Fruit fly (Drosophila melanogaster) whole organism, embryonic: ENCODE measurements around the gene Fnta.
A peak's percentile ranks its signal among the peaks of the same experiment; 100 is the strongest.

Source experiments
- Aef1 ChIP-seq: fragments of 200-800 bp; sonication (Bioruptor generic); IDR thresholded peaks from 3 replicates; pipeline ENCODE4 v1.3.6; 2022; ENCODE audit warnings: missing biosample characterization, missing genetic modification characterization
- CG11085 ChIP-seq: fragments of 200-800 bp; sonication (Bioruptor generic); IDR thresholded peaks from 2 replicates; pipeline ENCODE4 v1.3.6; 2022; ENCODE audit warnings: missing biosample characterization, missing genetic modification characterization
- CG11247 ChIP-seq: fragments of 200-800 bp; sonication (Bioruptor generic); IDR thresholded peaks from 2 replicates; pipeline ENCODE4 v1.3.6; 2022; ENCODE audit warnings: missing biosample characterization, missing genetic modification characterization
- CG12769 ChIP-seq: fragments of 200-800 bp; sonication (Bioruptor generic); optimal IDR thresholded peaks from 2 replicates; lab custom pipeline; 2019; ENCODE audit warnings: missing biosample characterization, mild to moderate bottlenecking, missing genetic modification characterization, moderate library complexity
- CG14710 ChIP-seq: fragments of 200-800 bp; sonication (Bioruptor generic); optimal IDR thresholded peaks from 3 replicates; lab custom pipeline; 2019; ENCODE audit warnings: missing biosample characterization, mild to moderate bottlenecking, missing genetic modification characterization, moderate library complexity
- CG14860 ChIP-seq: fragments of 200-800 bp; sonication (Bioruptor generic); IDR thresholded peaks from 3 replicates; pipeline ENCODE4 v1.3.6; 2022; ENCODE audit warnings: missing biosample characterization, missing genetic modification characterization; ENCODE audit not compliant: partially characterized antibody
- CG1529 ChIP-seq: fragments of 200-800 bp; sonication (Bioruptor generic); optimal IDR thresholded peaks from 3 replicates; lab custom pipeline; 2018; ENCODE audit warnings: missing biosample characterization, missing genetic modification characterization
- CG1603 ChIP-seq: fragments of 200-800 bp; sonication (Bioruptor generic); optimal IDR thresholded peaks from 2 replicates; lab custom pipeline; 2019; ENCODE audit warnings: missing biosample characterization, mild to moderate bottlenecking, missing genetic modification characterization, moderate library complexity
- CG2116 ChIP-seq: fragments of 200-800 bp; sonication (Bioruptor generic); optimal IDR thresholded peaks from 3 replicates; lab custom pipeline; 2018; ENCODE audit warnings: missing biosample characterization, mild to moderate bottlenecking, missing genetic modification characterization
- CG2678 ChIP-seq: fragments of 200-800 bp; sonication (Bioruptor generic); optimal IDR thresholded peaks from 3 replicates; lab custom pipeline; 2019; ENCODE audit warnings: missing biosample characterization, mild to moderate bottlenecking, missing genetic modification characterization, moderate library complexity
- CG31441 ChIP-seq: fragments of 200-800 bp; sonication (Bioruptor generic); IDR thresholded peaks from 2 replicates; pipeline ENCODE4 v1.3.6; 2022; ENCODE audit warnings: missing biosample characterization, missing genetic modification characterization
- CG32532 ChIP-seq: fragments of 200-800 bp; sonication (Bioruptor generic); IDR thresholded peaks from 2 replicates; pipeline ENCODE4 v1.3.6; 2022; ENCODE audit warnings: missing biosample characterization, missing genetic modification characterization
- CG3995 ChIP-seq: fragments of 200-800 bp; sonication (Bioruptor generic); optimal IDR thresholded peaks from 3 replicates; lab custom pipeline; 2016; ENCODE audit warnings: missing biosample characterization, missing genetic modification characterization
- CG7357 ChIP-seq: fragments of 200-800 bp; sonication (Bioruptor generic); IDR thresholded peaks from 3 replicates; pipeline ENCODE4 v1.3.6; 2022; ENCODE audit warnings: missing biosample characterization, missing genetic modification characterization
- CG7786 ChIP-seq: fragments of 200-800 bp; sonication (Bioruptor generic); optimal IDR thresholded peaks from 2 replicates; lab custom pipeline; 2016; ENCODE audit warnings: missing biosample characterization, missing genetic modification characterization
- CG7928 ChIP-seq: fragments of 200-800 bp; sonication (Bioruptor generic); optimal IDR thresholded peaks from 2 replicates; lab custom pipeline; 2017; ENCODE audit warnings: missing biosample characterization, mild to moderate bottlenecking, missing genetic modification characterization
- CG8478 ChIP-seq: fragments of >200 bp; optimal IDR thresholded peaks from 2 replicates; lab custom pipeline; 2018
- CG9437 ChIP-seq: fragments of 200-800 bp; sonication (Bioruptor generic); optimal IDR thresholded peaks from 2 replicates; lab custom pipeline; 2018; ENCODE audit warnings: missing biosample characterization, mild to moderate bottlenecking, missing genetic modification characterization
- CG9727 ChIP-seq: fragments of 200-800 bp; sonication (Bioruptor generic); optimal IDR thresholded peaks from 3 replicates; lab custom pipeline; 2017; ENCODE audit warnings: missing biosample characterization, mild to moderate bottlenecking, missing genetic modification characterization
- Eip74EF ChIP-seq, 2 experiments: fragments of 200-800 bp in 1 of 2; fragments of >200 bp in 1 of 2; sonication (Bioruptor generic) in 1 of 2; optimal IDR thresholded peaks; 2 replicates each; lab custom pipeline; 2017 to 2019; ENCODE audit warnings: missing biosample characterization in 2 of 2, missing genetic modification characterization in 2 of 2, mild to moderate bottlenecking in 1 of 2, moderate library complexity in 1 of 2
- Fer1 ChIP-seq: fragments of 200-800 bp; sonication (Bioruptor generic); optimal IDR thresholded peaks from 2 replicates; lab custom pipeline; 2017; ENCODE audit warnings: missing biosample characterization, mild to moderate bottlenecking, missing genetic modification characterization
- H2.0 ChIP-seq: fragments of 200-800 bp; sonication (Bioruptor generic); IDR thresholded peaks from 2 replicates; pipeline ENCODE4 v1.3.6; 2022; ENCODE audit warnings: missing biosample characterization, missing genetic modification characterization
- Hmx ChIP-seq: fragments of 200-800 bp; sonication (Bioruptor generic); optimal IDR thresholded peaks from 2 replicates; lab custom pipeline; 2016; ENCODE audit warnings: missing biosample characterization, missing genetic modification characterization
- Lpt ChIP-seq: fragments of >200 bp; optimal IDR thresholded peaks from 2 replicates; lab custom pipeline; 2018; ENCODE audit warnings: missing biosample characterization, missing genetic modification characterization
- MTF-1 ChIP-seq: fragments of 200-800 bp; sonication (Bioruptor generic); optimal IDR thresholded peaks from 2 replicates; lab custom pipeline; 2018; ENCODE audit warnings: missing biosample characterization, mild to moderate bottlenecking, missing genetic modification characterization, borderline replicate concordance
- Nf-YC ChIP-seq: fragments of 200-800 bp; optimal IDR thresholded peaks from 3 replicates; lab custom pipeline; 2019; ENCODE audit warnings: missing biosample characterization, mild to moderate bottlenecking, missing genetic modification characterization, moderate library complexity
- Optix ChIP-seq: fragments of 200-800 bp; sonication (Bioruptor generic); IDR thresholded peaks from 3 replicates; pipeline ENCODE4 v1.3.6; 2022; ENCODE audit warnings: missing biosample characterization, missing genetic modification characterization
- Sry-β ChIP-seq: fragments of 200-800 bp; sonication (Bioruptor generic); optimal IDR thresholded peaks from 2 replicates; lab custom pipeline; 2018; ENCODE audit warnings: missing biosample characterization, mild to moderate bottlenecking, missing genetic modification characterization, moderate library complexity
- Sry-δ ChIP-seq: fragments of 200-800 bp; sonication (Bioruptor generic); optimal IDR thresholded peaks from 2 replicates; lab custom pipeline; 2016; ENCODE audit warnings: missing biosample characterization, missing genetic modification characterization
- Xbp1 ChIP-seq: fragments of 200-800 bp; sonication (Bioruptor generic); optimal IDR thresholded peaks from 3 replicates; lab custom pipeline; 2016; ENCODE audit warnings: missing biosample characterization, mild to moderate bottlenecking, missing genetic modification characterization
- caup ChIP-seq: fragments of 200-800 bp; sonication (Bioruptor generic); optimal IDR thresholded peaks from 3 replicates; lab custom pipeline; 2017; ENCODE audit warnings: missing biosample characterization, mild to moderate bottlenecking, missing genetic modification characterization, moderate library complexity; ENCODE audit not compliant: severe bottlenecking
- ci ChIP-seq: fragments of 200-800 bp; sonication (Bioruptor generic); IDR thresholded peaks from 3 replicates; pipeline ENCODE4 v1.3.6; 2022; ENCODE audit warnings: missing biosample characterization, missing genetic modification characterization
- crol ChIP-seq: fragments of 200-800 bp; sonication (Bioruptor generic); IDR thresholded peaks from 2 replicates; pipeline ENCODE4 v1.3.6; 2022; ENCODE audit warnings: missing biosample characterization, missing genetic modification characterization
- cwo ChIP-seq: fragments of 200-800 bp; sonication (Bioruptor generic); optimal IDR thresholded peaks from 3 replicates; lab custom pipeline; 2017; ENCODE audit warnings: missing biosample characterization, missing genetic modification characterization, mild to moderate bottlenecking, moderate library complexity, missing genetic modification reagents
- fd102C ChIP-seq: fragments of 200-800 bp; sonication (Bioruptor generic); optimal IDR thresholded peaks from 2 replicates; lab custom pipeline; 2018; ENCODE audit warnings: missing biosample characterization, mild to moderate bottlenecking, missing genetic modification characterization, moderate library complexity
- gcm ChIP-seq: fragments of 200-800 bp; sonication (Bioruptor generic); optimal IDR thresholded peaks from 2 replicates; lab custom pipeline; 2019; ENCODE audit warnings: missing biosample characterization, mild to moderate bottlenecking, missing genetic modification characterization, moderate library complexity
- nmo ChIP-seq: fragments of 200-800 bp; sonication (Bioruptor generic); optimal IDR thresholded peaks from 2 replicates; lab custom pipeline; 2018; ENCODE audit warnings: missing biosample characterization, mild to moderate bottlenecking, missing genetic modification characterization, moderate library complexity
- pita ChIP-seq: fragments of 200-800 bp; sonication (Bioruptor generic); optimal IDR thresholded peaks from 2 replicates; lab custom pipeline; 2017; ENCODE audit warnings: missing biosample characterization, mild to moderate bottlenecking, missing genetic modification characterization
- scrt ChIP-seq: fragments of 200-800 bp; sonication (Bioruptor generic); optimal IDR thresholded peaks from 2 replicates; lab custom pipeline; 2018; ENCODE audit warnings: missing biosample characterization, mild to moderate bottlenecking, missing genetic modification characterization, moderate library complexity
- stc ChIP-seq: fragments of 200-800 bp; sonication (Bioruptor generic); IDR thresholded peaks from 2 replicates; pipeline ENCODE4 v1.3.6; 2022; ENCODE audit warnings: missing biosample characterization, missing genetic modification characterization
- stwl ChIP-seq: fragments of 200-800 bp; sonication (Bioruptor generic); optimal IDR thresholded peaks from 3 replicates; lab custom pipeline; 2018; ENCODE audit warnings: missing biosample characterization, mild to moderate bottlenecking, missing genetic modification characterization, moderate library complexity
- tio ChIP-seq: fragments of 200-800 bp; sonication (Bioruptor generic); optimal IDR thresholded peaks from 2 replicates; lab custom pipeline; 2017; ENCODE audit warnings: missing biosample characterization, missing genetic modification characterization, inconsistent platforms
- zen2 ChIP-seq: fragments of 200-800 bp; sonication (Bioruptor generic); IDR thresholded peaks from 3 replicates; pipeline ENCODE4 v1.3.6; 2022; ENCODE audit warnings: missing biosample characterization, missing genetic modification characterization; ENCODE audit not compliant: partially characterized antibody
- zfh1 ChIP-seq: fragments of 200-800 bp; sonication (Bioruptor generic); IDR thresholded peaks from 3 replicates; pipeline ENCODE4 v1.3.6; 2022; ENCODE audit warnings: missing biosample characterization, missing genetic modification characterization

Fnta gene

DNA sequence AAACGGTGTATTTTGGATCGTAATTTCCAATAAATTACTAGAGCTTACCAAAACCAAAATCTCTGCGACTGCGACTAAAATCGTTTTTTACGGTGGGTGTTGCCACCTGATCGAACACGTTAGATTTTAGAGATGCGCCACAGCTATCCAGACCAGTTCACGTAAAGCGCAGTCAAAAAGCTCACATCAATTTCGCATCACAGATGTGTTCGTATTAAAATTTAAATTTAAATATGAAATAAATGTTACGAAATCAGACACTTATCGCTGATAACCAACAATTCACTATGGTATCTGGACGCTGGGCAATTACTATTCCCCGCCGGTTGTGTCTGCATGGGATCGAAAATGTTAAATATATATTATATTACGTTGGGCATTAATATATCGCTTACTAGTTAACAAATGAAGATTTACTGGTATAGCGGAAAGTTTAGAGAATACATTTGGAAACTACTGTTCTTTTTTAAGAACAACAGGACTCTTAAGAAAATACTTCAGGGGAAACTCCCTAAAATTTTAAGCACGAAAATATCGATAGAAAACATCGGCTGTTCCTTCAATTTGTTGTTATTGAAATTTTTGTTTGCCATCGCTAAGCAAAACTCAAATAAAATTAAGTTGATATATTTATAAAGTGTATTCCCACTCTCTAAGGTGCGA, 16.8 kb upstream of the Fnta start, which contains the start of the genes mxt and CG11927 (continued):
- TF ChIP-seq stc (GFP tag; lab: Robert Waterston, UW) (no peak), tio (GFP tag; lab: Kevin White, UChicago) (no peak), zfh1 (GFP tag; lab: Robert Waterston, UW) (peak; percentile 71; the same call in 2 of the 3 replicates), CG31441 (no peak), Nf-YC (tag; lab: Kevin White, UChicago) (peak; percentile 26), H2.0 (GFP tag; lab: Robert Waterston, UW) (peak; percentile 44; the same call in 1 of the 2 replicates), CG14860 (GFP tag; lab: Robert Waterston, UW) (peak; percentile 78), Eip74EF (GFP tag; optimal IDR thresholded peaks at IDR 0.05; lab: Kevin White, UChicago) (no peak), CG1529 (GFP tag; lab: Kevin White, UChicago) (no peak), CG2116 (GFP tag; lab: Kevin White, UChicago) (peak; percentile 53), Sry-δ (peak; percentile 85), CG11247 (GFP tag; lab: Robert Waterston, UW) (peak; percentile 53), CG14710 (peak; percentile 63), CG7928 (GFP tag; lab: Kevin White, UChicago) (no peak), CG8478 (no peak), CG32532 (GFP tag; lab: Robert Waterston, UW) (peak; percentile 61), stwl (tag; lab: Kevin White, UChicago) (no peak), CG11085 (0 out of 2 replicates have a peak, but pooled peaks have one; percentile 41), CG2678 (tag; lab: Kevin White, UChicago) (no peak), Lpt (GFP tag; lab: Kevin White, UChicago) (no peak), scrt (GFP tag; lab: Kevin White, UChicago) (no peak), crol (GFP tag; lab: Robert Waterston, UW) (no peak), Sry-β (GFP tag; lab: Kevin White, UChicago) (peak; percentile 88), CG9437 (GFP tag; lab: Kevin White, UChicago) (peak; percentile 99), CG12769 (tag; lab: Kevin White, UChicago) (no peak), fd102C (GFP tag; lab: Kevin White, UChicago) (no peak), nmo (GFP tag; lab: Kevin White, UChicago) (peak; percentile 54), CG1603 (no peak), zen2 (GFP tag; lab: Robert Waterston, UW) (peak; percentile 86), CG3995 (GFP tag; lab: Kevin White, UChicago) (peak; percentile 68), Optix (peak; percentile 40; the same call in 1 of the 3 replicates), Fer1 (no peak), Xbp1 (GFP tag; lab: Kevin White, UChicago) (peak; percentile 66), gcm (GFP tag; lab: Kevin White, UChicago) (no peak), Hmx (no peak), CG7786 (GFP tag; lab: Kevin White, UChicago) (peak; percentile 25), MTF-1 (GFP tag; lab: Kevin White, UChicago) (no peak), CG9727 (GFP tag; lab: Kevin White, UChicago) (peak; percentile 33), CG7357 (GFP tag; lab: Robert Waterston, UW) (0 out of 3 replicates have a peak, but pooled peaks have one; percentile 42), caup (GFP tag; lab: Kevin White, UChicago) (no peak), pita (GFP tag; lab: Kevin White, UChicago) (no peak), ci (GFP tag; lab: Robert Waterston, UW) (peak; percentile 72), cwo (GFP tag; lab: Kevin White, UChicago) (no peak), Aef1 (GFP tag; lab: Robert Waterston, UW) (peak; percentile 20; the same call in 2 of the 3 replicates)
